Worm (Caenorhabditis elegans) whole organism, midembryonic: Measurements from ENCODE around the gene M05D6.5.

Source experiments
- T22C8.4 ChIP-seq: fragments of 200-800 bp; sonication (Bioruptor generic); IDR thresholded peaks from 2 replicates; pipeline ENCODE4 v1.3.6; 2022; ENCODE audit warnings: missing genetic modification characterization, missing compliant biosample characterization
- cog-1 ChIP-seq: sonication (generic microtip); optimal IDR thresholded peaks from 2 replicates; lab custom pipeline; 2016; ENCODE audit warnings: missing genetic modification characterization, missing compliant biosample characterization
- flt-1 ChIP-seq: fragments of 200-800 bp; sonication (Bioruptor generic); IDR thresholded peaks from 2 replicates; pipeline ENCODE4 v1.3.6; 2022; ENCODE audit warnings: missing genetic modification characterization, missing compliant biosample characterization
- klf-2 ChIP-seq: fragments of 200-800 bp; sonication (Bioruptor generic); conservative IDR thresholded peaks from 2 replicates; pipeline ENCODE4 v1.3.6; 2022; ENCODE audit warnings: missing genetic modification reagents, missing genetic modification characterization, missing compliant biosample characterization
- med-1 ChIP-seq: sonication (generic microtip); optimal IDR thresholded peaks from 2 replicates; lab custom pipeline; 2017; ENCODE audit warnings: missing genetic modification characterization, mild to moderate bottlenecking, missing compliant biosample characterization, antibody characterized with exemption, missing genetic modification reagents; ENCODE audit not compliant: insufficient read depth
- ref-1 ChIP-seq: fragments of 200-800 bp; sonication (Bioruptor generic); conservative IDR thresholded peaks from 2 replicates; pipeline ENCODE4 v1.3.6; 2022; ENCODE audit warnings: missing genetic modification reagents, missing genetic modification characterization, missing compliant biosample characterization
- tab-1 ChIP-seq: fragments of 200-800 bp; sonication (Bioruptor generic); IDR thresholded peaks from 2 replicates; pipeline ENCODE4 v1.3.6; 2022; ENCODE audit warnings: missing genetic modification characterization, missing compliant biosample characterization
- ztf-23 ChIP-seq: fragments of 200-800 bp; sonication (Bioruptor generic); IDR thresholded peaks from 2 replicates; pipeline ENCODE4 v1.3.6; 2022; ENCODE audit warnings: missing genetic modification reagents, missing genetic modification characterization, missing compliant biosample characterization

DNA sequence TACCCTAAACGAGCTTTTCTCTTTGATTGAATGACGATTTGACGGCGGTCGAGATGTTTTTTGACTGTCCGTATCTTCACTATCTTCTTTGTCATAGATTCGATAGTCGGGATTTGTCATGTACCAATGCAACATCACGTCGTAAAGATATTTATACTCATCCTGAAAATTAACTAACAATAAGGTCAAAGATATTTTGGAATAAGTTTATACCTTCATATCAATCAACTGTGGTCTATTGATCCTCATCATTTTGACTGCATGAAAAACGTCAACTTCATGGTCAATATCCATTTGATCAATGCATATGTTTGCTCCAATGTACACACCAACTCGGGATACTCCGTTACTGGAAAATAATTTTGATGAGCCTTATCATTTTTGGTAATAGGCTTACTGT is 6.1 kb upstream of the M05D6.5 start:
- TF ChIP-seq cog-1 (no peak), tab-1 (GFP tag; lab: Robert Waterston, UW) (no peak), T22C8.4 (GFP tag; lab: Robert Waterston, UW) (no peak), flt-1 (GFP tag; lab: Robert Waterston, UW) (no peak), ref-1 (GFP tag; lab: Robert Waterston, UW) (no peak), ztf-23 (GFP tag; lab: Robert Waterston, UW) (no peak), med-1 (GFP tag; lab: Kevin White, UChicago) (no peak), klf-2 (GFP tag; lab: Robert Waterston, UW) (no peak)
